Worm (Caenorhabditis elegans): ENCODE measurements around the gene srh-268.

Gene srh-268

DNA sequence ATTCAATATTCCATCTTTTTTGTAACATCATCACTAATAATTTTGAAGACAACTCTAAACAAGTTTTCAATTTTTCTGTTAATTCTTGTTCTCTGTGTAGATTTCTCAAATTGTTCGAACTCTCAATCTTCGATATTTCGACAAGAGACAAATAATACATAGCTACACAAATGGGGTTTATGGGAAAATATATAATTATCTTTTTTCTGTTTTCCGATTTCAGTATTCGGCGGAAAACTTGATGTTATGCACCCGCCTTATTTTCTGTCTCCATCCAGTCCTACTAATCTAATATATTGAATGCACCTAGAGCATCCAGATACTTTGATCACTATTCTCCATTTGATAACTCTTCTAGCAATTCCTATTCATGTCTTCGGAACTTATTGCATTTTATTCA lies at the start of gene srh-268:
TSS of gene srh-268 (plus strand) at position 301 of the 400 bp plus-strand sequence.
- TF ChIP-seq scrt-1 (GFP tag; IDR thresholded peaks at IDR 0.05), result no peak
- TF ChIP-seq tbx-37 (GFP tag; conservative IDR thresholded peaks at IDR 0.05), result no peak
- no peak for TF ChIP-seq pes-1 (GFP tag; IDR thresholded peaks at IDR 0.05)
- no peak for TF ChIP-seq B0310.2 (tag; optimal IDR thresholded peaks at IDR 0.05)
- no peak for TF ChIP-seq flt-1 (GFP tag; IDR thresholded peaks at IDR 0.05)

DNA sequence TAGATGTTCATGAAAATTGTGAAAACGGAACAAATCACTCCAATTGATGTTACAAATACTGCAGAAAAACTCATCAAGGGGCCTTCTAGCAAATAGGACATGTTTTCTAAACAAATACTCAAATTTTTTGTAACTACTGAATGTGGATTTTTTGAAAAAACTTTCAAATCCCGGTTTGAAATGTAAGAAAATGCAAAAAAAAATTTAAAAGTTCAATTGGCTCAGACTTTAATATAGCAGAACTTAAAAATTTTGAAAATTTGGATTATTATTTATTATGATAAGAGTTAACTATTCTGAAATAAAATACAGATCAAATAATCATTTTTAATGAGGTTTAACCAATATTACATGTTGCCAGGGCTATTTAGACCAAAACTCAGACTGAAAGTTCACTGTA lies 48.8 kb upstream of the srh-268 start, which contains the start of gene srbc-9:
TSS of gene srbc-9 (minus strand) at position 101 of the 400 bp plus-strand sequence.
- TF ChIP-seq F13C5.2 (tag; optimal IDR thresholded peaks at IDR 0.05), result no peak
- no peak for TF ChIP-seq ceh-13 (GFP tag; optimal IDR thresholded peaks at IDR 0.05)
- no peak for TF ChIP-seq hmg-4 (GFP tag; optimal IDR thresholded peaks at IDR 0.05)
- TF ChIP-seq aly-1 (tag; optimal IDR thresholded peaks at IDR 0.05), result no peak
- TF ChIP-seq hmbx-1 (tag; optimal IDR thresholded peaks at IDR 0.05), result no peak
- TF ChIP-seq B0310.2 (tag; optimal IDR thresholded peaks at IDR 0.05), result no peak
- TF ChIP-seq sea-1 (GFP tag; conservative IDR thresholded peaks at IDR 0.05), result no peak
- TF ChIP-seq flt-1 (GFP tag; IDR thresholded peaks at IDR 0.05), result no peak
- no peak for TF ChIP-seq ceh-36 (tag; optimal IDR thresholded peaks at IDR 0.05)
- no peak for TF ChIP-seq hnd-1 (tag; optimal IDR thresholded peaks at IDR 0.05)

DNA sequence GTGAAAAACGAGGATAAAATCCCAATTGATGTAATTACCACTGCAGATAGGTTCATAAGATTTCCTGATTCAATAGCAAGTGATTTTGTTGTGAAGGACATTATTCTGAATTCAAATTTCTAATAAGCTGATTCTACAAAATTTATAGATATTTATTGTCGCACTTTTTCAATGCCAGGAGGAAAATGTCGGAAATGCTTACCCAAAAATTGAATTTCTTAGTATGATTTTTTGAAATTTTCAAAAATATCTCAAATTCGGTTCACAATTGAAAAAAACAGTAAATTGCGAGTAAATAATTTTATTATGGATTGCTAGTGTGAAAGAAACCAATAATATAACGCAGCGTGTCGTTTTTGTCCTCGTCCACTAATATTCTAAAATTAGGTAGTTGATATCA lies 46.2 kb upstream of the srh-268 start, which contains the start of gene srbc-10:
TSS of gene srbc-10 (minus strand) at position 101 of the 400 bp plus-strand sequence.
- no peak for TF ChIP-seq aly-1 (tag; optimal IDR thresholded peaks at IDR 0.05)

DNA sequence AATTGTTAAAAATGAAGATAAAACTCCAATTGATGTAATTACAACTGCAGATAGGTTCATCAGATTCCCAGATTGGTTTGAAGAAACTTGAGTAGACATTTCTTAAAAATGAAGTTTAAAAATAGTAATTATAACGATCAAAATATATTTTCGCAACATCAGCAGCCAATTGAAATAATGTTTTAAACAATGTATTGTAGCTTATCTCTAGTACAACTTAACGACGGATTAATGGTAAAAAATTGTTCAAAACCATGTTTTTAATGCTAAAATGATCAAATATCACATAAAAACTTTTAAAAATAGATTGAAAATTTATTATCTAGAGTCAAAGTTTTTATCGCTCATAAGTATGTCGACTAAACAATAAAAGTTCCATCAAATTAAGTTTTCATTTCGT lies 43.9 kb upstream of the srh-268 start, which contains the start of gene srbc-11:
TSS of gene srbc-11 (minus strand) at position 101 of the 400 bp plus-strand sequence.
- TF ChIP-seq ets-7 (tag; optimal IDR thresholded peaks at IDR 0.05) (no peak), ceh-36 (tag; optimal IDR thresholded peaks at IDR 0.05) (no peak), sea-1 (GFP tag; conservative IDR thresholded peaks at IDR 0.05) (no peak), pes-1 (GFP tag; IDR thresholded peaks at IDR 0.05) (no peak)

DNA sequence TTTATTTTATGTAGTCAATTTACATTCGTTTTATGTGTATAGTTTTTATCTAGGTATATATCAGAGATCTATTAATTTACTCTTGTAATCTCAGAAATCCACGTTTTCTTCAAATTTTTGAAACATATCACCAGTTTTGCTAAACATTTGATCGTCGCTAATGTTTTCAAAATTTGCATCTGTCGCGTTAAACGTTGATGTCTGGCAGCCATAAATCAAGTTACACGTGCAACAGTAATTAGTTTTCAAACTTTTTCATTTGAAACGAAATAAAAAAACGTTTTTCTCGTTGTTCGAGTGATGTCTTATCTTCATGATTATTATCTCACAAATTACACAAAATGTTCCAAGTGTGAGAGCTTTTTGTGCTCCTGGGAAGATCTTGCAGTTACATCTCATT lies 41.7 kb upstream of the srh-268 start, which contains the start of gene srh-79:
TSS of gene srh-79 (plus strand) at position 301 of the 400 bp plus-strand sequence.
- no peak for TF ChIP-seq B0310.2 (tag; optimal IDR thresholded peaks at IDR 0.05)
- no peak for TF ChIP-seq tbx-11 (GFP tag; IDR thresholded peaks at IDR 0.05)
- no peak for TF ChIP-seq flt-1 (GFP tag; IDR thresholded peaks at IDR 0.05)
- no peak for TF ChIP-seq ceh-36 (tag; optimal IDR thresholded peaks at IDR 0.05)
- TF ChIP-seq hmbx-1 (tag; optimal IDR thresholded peaks at IDR 0.05), result no peak
- TF ChIP-seq scrt-1 (GFP tag; IDR thresholded peaks at IDR 0.05), result no peak

DNA sequence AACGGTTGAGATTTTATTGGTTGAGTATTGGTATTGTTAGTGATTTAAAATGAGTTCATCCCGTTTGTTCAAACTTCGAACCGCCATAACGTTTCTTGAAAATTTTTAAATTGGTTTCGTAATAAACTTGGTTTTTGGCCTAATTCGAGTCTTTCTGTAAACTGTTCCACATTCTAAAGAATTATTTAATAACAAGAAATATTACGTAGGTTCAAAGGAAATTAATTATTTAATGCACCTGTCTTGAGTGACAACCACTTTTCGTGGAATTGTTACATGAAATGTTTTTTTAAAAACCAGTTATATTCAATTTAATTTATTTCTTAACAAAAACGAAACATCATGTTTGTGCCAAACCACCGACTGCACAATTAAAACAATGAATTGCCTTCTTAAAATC lies 37.9 kb upstream of the srh-268 start:
- TF ChIP-seq ets-7 (tag; optimal IDR thresholded peaks at IDR 0.05), result no peak
- TF ChIP-seq ceh-13 (GFP tag; optimal IDR thresholded peaks at IDR 0.05), result no peak
- TF ChIP-seq hnd-1 (tag; optimal IDR thresholded peaks at IDR 0.05), result no peak
- no peak for TF ChIP-seq ama-1 (optimal IDR thresholded peaks at IDR 0.05)
- TF ChIP-seq aly-1 (tag; optimal IDR thresholded peaks at IDR 0.05), result no peak
- TF ChIP-seq F13C5.2 (tag; optimal IDR thresholded peaks at IDR 0.05), result no peak
- TF ChIP-seq hmbx-1 (tag; optimal IDR thresholded peaks at IDR 0.05), result no peak
- no peak for TF ChIP-seq sea-1 (GFP tag; conservative IDR thresholded peaks at IDR 0.05)
- no peak for TF ChIP-seq tbx-37 (GFP tag; conservative IDR thresholded peaks at IDR 0.05)
- no peak for TF ChIP-seq scrt-1 (GFP tag; IDR thresholded peaks at IDR 0.05)
- TF ChIP-seq B0310.2 (tag; optimal IDR thresholded peaks at IDR 0.05), result no peak
- TF ChIP-seq ceh-36 (tag; optimal IDR thresholded peaks at IDR 0.05), result no peak

DNA sequence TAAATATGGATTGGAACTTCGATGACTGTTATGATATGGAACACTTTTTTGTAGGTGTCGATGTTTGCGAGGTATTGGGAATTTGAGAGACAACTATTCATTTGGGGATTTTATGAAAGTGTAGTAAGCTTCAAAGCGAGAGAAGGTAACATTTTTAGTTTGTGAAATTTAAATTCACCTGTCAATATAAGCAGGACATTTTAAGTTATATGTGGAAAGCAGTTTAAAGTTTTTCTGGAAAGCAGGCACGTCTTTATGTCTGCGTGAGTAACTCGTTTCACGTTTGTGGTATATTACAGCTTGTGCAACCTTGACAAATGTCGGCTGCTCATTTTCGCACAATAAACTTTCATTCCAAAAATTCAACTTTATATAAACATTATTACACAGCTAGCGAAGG lies 34.8 kb upstream of the srh-268 start, which contains the start of gene srh-229:
TSS of gene srh-229 (minus strand) at position 101 of the 400 bp plus-strand sequence.
- TF ChIP-seq tbx-37 (GFP tag; conservative IDR thresholded peaks at IDR 0.05) (no peak), hmg-4 (GFP tag; optimal IDR thresholded peaks at IDR 0.05) (no peak), ets-7 (tag; optimal IDR thresholded peaks at IDR 0.05) (no peak), pes-1 (GFP tag; IDR thresholded peaks at IDR 0.05) (no peak), sea-1 (GFP tag; conservative IDR thresholded peaks at IDR 0.05) (no peak), B0310.2 (tag; optimal IDR thresholded peaks at IDR 0.05) (no peak), hnd-1 (tag; optimal IDR thresholded peaks at IDR 0.05) (no peak)

DNA sequence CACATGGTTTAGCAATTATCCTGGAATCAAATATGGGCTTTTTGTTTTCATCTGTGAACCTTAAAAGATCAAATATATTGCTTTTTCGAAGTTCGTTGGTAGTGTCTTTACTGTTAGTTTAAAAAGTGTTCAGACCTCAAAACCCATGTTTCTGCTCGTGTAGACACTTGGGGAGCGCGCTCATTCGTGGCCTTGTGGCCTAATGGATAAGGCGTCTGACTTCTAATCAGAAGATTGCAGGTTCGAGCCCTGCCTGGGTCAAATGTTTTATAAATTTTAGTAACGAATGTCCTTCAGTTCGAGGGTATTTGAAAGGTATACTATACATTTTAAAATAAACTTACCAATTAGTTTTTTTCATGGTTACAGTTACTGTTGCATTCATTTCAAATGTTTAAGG lies 32.9 kb upstream of the srh-268 start:
- TF ChIP-seq aly-1 (tag; optimal IDR thresholded peaks at IDR 0.05) (no peak), ets-7 (tag; optimal IDR thresholded peaks at IDR 0.05) (no peak), ceh-13 (GFP tag; optimal IDR thresholded peaks at IDR 0.05) (no peak), tbx-11 (GFP tag; IDR thresholded peaks at IDR 0.05) (no peak), hnd-1 (tag; optimal IDR thresholded peaks at IDR 0.05) (no peak), scrt-1 (GFP tag; IDR thresholded peaks at IDR 0.05) (no peak), sea-1 (GFP tag; conservative IDR thresholded peaks at IDR 0.05) (no peak), tra-4 (tag; optimal IDR thresholded peaks at IDR 0.05) (no peak), tbx-37 (GFP tag; conservative IDR thresholded peaks at IDR 0.05) (no peak)

DNA sequence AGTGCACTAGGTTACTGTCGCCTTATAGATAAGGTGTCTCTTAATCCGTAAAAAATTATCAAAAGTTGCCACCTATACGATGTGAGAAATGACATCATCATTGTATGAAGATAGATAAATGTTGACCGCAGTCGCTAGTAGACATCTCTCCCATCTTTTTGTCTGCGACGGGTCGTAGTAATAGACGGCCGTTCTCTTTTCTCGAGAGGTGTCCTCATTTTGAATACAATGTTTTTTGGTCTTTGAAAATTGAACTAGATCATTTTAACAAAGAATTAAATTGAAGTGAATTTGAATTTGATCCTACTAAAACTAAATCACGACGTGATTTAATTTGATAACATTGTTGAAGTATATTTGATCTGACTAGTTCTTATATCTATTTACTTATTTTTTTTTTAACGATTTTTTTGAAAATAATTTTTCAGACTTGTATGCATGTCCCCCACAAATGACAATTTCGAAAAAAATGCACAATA lies 30.5 kb upstream of the srh-268 start, which contains the start of the genes str-31 and nhr-172:
TSS of gene str-31 (minus strand) at position 101 of the 479 bp plus-strand sequence.
TSS of gene nhr-172 (plus strand) at position 429 of the 479 bp plus-strand sequence.
- TF ChIP-seq tra-4 (tag; optimal IDR thresholded peaks at IDR 0.05) (no peak), ets-7 (tag; optimal IDR thresholded peaks at IDR 0.05) (no peak), flt-1 (GFP tag; IDR thresholded peaks at IDR 0.05) (no peak), hmbx-1 (tag; optimal IDR thresholded peaks at IDR 0.05) (no peak), B0310.2 (tag; optimal IDR thresholded peaks at IDR 0.05) (no peak), tbx-37 (GFP tag; conservative IDR thresholded peaks at IDR 0.05) (no peak), ceh-36 (tag; optimal IDR thresholded peaks at IDR 0.05) (no peak), tbx-11 (GFP tag; IDR thresholded peaks at IDR 0.05) (no peak), pes-1 (GFP tag; IDR thresholded peaks at IDR 0.05) (no peak), F13C5.2 (tag; optimal IDR thresholded peaks at IDR 0.05) (no peak), hmg-4 (GFP tag; optimal IDR thresholded peaks at IDR 0.05) (no peak), ceh-13 (GFP tag; optimal IDR thresholded peaks at IDR 0.05) (no peak)

Measured in whole organism, early embryonic.